Fruit fly (Drosophila melanogaster) whole organism, pupa: ENCODE measurements around the gene CG14711.

Experiments
- CG12605 ChIP-seq: fragments of 200-800 bp; sonication (Bioruptor generic); IDR thresholded peaks from 2 replicates; pipeline ENCODE4 v1.3.6; 2022; ENCODE audit warnings: missing biosample characterization, missing genetic modification characterization
- CG8301 ChIP-seq: fragments of 200-800 bp; sonication (Bioruptor generic); optimal IDR thresholded peaks from 2 replicates; lab custom pipeline; 2018; ENCODE audit warnings: missing biosample characterization, mild to moderate bottlenecking, missing genetic modification characterization
- EcR ChIP-seq: fragments of 200-800 bp; sonication (Bioruptor generic); optimal IDR thresholded peaks from 3 replicates; lab custom pipeline; 2019; ENCODE audit warnings: missing biosample characterization, missing genetic modification characterization, mild to moderate bottlenecking, moderate library complexity, missing genetic modification reagents
- Ets98B ChIP-seq: fragments of 200-800 bp; sonication (Bioruptor generic); IDR thresholded peaks from 2 replicates; pipeline ENCODE4 v1.3.6; 2022; ENCODE audit warnings: missing biosample characterization, missing genetic modification characterization

DNA sequence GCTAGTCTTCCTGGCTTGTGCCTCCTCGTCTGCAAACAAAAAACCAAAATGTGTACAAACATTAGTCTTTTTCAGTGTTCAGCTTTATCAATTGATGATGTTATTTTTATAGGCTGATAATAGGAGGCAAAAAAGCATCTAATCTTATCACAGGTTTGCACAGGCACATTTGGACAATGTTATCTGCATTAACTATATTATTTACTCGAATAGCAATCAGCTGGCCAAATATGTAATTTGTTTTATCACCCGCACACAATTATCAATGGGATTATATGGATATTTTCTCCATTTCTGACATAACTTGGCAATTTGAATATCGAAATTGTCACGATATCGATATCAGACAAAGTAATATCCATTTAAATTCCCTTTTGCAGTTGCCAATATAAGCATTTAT is 14.4 kb downstream of the CG14711 start:
- TF ChIP-seq CG12605 (GFP tag; lab: Robert Waterston, UW), result no peak
- TF ChIP-seq Ets98B, result no peak
- no peak for TF ChIP-seq EcR (GFP tag; lab: Kevin White, UChicago)
- TF ChIP-seq CG8301 (tag; lab: Kevin White, UChicago), result no peak
